Fruit fly (Drosophila melanogaster): ENCODE results near the gene Ip259.

The Ip259 gene

dm6 chr2L:10375464-10376236 lies 32.5 kb upstream of the Ip259 start, which contains the start of the genes CG33303 and dpr19 (continued):
- TF ChIP-seq B-H1 (GFP tag; IDR thresholded peaks at IDR 0.05) (peak; percentile 27; the same call in 1 of the 3 replicates), psq (GFP tag; optimal IDR thresholded peaks at IDR 0.05) (peak; percentile 10), CG16815 (GFP tag; optimal IDR thresholded peaks at IDR 0.05) (no peak), Poxn (GFP tag; IDR thresholded peaks at IDR 0.05) (no peak), CG12236 (GFP tag; optimal IDR thresholded peaks at IDR 0.05) (no peak), Six4 (GFP tag; optimal IDR thresholded peaks at IDR 0.05) (peak; percentile 47), CG13287 (GFP tag; IDR thresholded peaks at IDR 0.05; ENCODE audit: partially characterized antibody) (peak; percentile 35; the same call in 1 of the 2 replicates), dmrt99B (tag; optimal IDR thresholded peaks at IDR 0.05) (peak; percentile 80), Spps (tag; optimal IDR thresholded peaks at IDR 0.05) (peak; percentile 67), gcm2 (GFP tag; optimal IDR thresholded peaks at IDR 0.05) (no peak), CG6813 (GFP tag; optimal IDR thresholded peaks at IDR 0.05) (peak; percentile 65), fd64A (GFP tag; optimal IDR thresholded peaks at IDR 0.05) (no peak), CG31441 (GFP tag; IDR thresholded peaks at IDR 0.05) (peak; percentile 94), CG10267 (tag; optimal IDR thresholded peaks at IDR 0.05) (peak; percentile 84), sna (GFP tag; IDR thresholded peaks at IDR 0.05; ENCODE audit: partially characterized antibody) (no peak), CG6175 (GFP tag; IDR thresholded peaks at IDR 0.05) (no peak), fru (optimal IDR thresholded peaks at IDR 0.05) (no peak), CG5180 (GFP tag; optimal IDR thresholded peaks at IDR 0.05) (peak; percentile 19), chinmo (GFP tag; IDR thresholded peaks at IDR 0.05; ENCODE audit: partially characterized antibody) (0 out of 4 replicates have a peak, but pooled peaks have one; percentile 41), Dad (GFP tag; optimal IDR thresholded peaks at IDR 0.05) (no peak), CG11695 (GFP tag; IDR thresholded peaks at IDR 0.05) (peak; percentile 76)

DNA sequence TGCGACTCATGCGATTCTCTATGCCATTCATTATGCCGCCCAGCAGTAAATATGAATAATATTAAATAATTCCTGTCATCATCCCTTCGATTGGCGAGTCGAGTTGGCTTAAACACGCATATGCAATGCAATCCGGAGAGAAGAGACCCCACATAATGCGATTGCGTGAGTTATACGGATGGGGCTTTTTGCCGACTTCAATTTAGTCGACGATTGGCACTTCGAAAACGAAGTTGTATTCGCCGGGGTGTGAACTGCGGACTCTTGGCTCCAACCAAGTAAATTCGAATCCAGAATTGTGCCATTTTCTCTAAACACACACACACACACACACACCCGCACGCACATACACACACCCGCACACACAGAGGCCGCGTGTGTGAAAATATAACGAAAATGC lies 31.9 kb upstream of the Ip259 start:
- TF ChIP-seq Deaf1 (tag; optimal IDR thresholded peaks at IDR 0.05) (peak; percentile 83), cg (GFP tag; optimal IDR thresholded peaks at IDR 0.05) (peak; percentile 65), Dip2 (GFP tag; IDR thresholded peaks at IDR 0.05) (no peak), Dfd (GFP tag; optimal IDR thresholded peaks at IDR 0.05) (peak in 1 of 2 experiments; percentile 8), ewg (GFP tag; optimal IDR thresholded peaks at IDR 0.05) (peak; percentile 90), Trl (optimal IDR thresholded peaks at IDR 0.05) (no peak), Trl (GFP tag; optimal IDR thresholded peaks at IDR 0.05) (peak; percentile 1), NC2α (GFP tag; optimal IDR thresholded peaks at IDR 0.05) (no peak), Pdp1 (GFP tag; optimal IDR thresholded peaks at IDR 0.05) (peak in 1 of 2 experiments; percentile 40), tna (GFP tag; IDR thresholded peaks at IDR 0.05; ENCODE audit: partially characterized antibody) (no peak), CG11247 (GFP tag; IDR thresholded peaks at IDR 0.05) (no peak), CG31388 (GFP tag; optimal IDR thresholded peaks at IDR 0.05) (no peak)

DNA sequence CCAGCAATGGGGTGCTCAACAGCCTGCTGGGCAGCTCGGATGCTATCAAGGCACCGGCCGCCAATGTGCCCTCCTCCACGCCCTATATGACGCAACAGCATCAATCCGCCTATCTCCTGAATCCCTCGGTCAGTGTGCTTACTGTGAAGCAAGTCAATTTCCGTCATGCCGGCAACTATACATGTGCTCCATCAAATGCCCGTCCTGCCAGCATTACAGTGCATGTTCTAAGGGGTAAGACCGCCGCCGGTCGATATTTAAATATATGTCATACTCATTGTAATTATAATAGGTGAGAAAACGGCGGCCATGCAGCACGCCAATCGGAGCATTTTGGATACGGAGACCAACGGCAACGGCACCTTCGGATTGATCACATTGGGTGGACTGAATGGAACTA lies 29.5 kb upstream of the Ip259 start:
- TF ChIP-seq Ets65A (GFP tag), result peak; percentile 88
- TF ChIP-seq Med (GFP tag), result peak; percentile 63
- no peak for TF ChIP-seq pan (optimal IDR thresholded peaks at IDR 0.05)
- TF ChIP-seq pan (GFP tag; optimal IDR thresholded peaks at IDR 0.05 in 1 of 2, IDR thresholded peaks at IDR 0.05 in 1 of 2), result peak in 1 of 2 experiments; percentile 17
- no peak for TF ChIP-seq CG12391 (tag; optimal IDR thresholded peaks at IDR 0.05)
